Fruit fly (Drosophila melanogaster) whole organism, larva: Measurements from ENCODE around the gene Ugt36F1.

Source experiments
- noc ChIP-seq: fragments of 200-800 bp; sonication (Bioruptor generic); optimal IDR thresholded peaks from 3 replicates; lab custom pipeline; 2019; ENCODE audit warnings: missing biosample characterization, mild to moderate bottlenecking, missing genetic modification characterization, moderate library complexity

Ugt36F1 gene

dm6 chr2L:18819044-18819443 is at the start of gene Ugt36F1:
Ugt36F1 (plus strand) TSS chr2L:18819344.
- no peak for TF ChIP-seq noc (tag; lab: Kevin White, UChicago)

dm6 chr2L:18775274-18775673 is 43.9 kb upstream of the Ugt36F1 start:
- no peak for TF ChIP-seq noc (tag; lab: Kevin White, UChicago)

dm6 chr2L:18776559-18776958 is 42.6 kb upstream of the Ugt36F1 start:
- TF ChIP-seq noc (tag; lab: Kevin White, UChicago) = no peak

dm6 chr2L:18777442-18777841 is 41.7 kb upstream of the Ugt36F1 start:
- no peak for TF ChIP-seq noc (tag; lab: Kevin White, UChicago)

- TF ChIP-seq noc (tag; lab: Kevin White, UChicago) = no peak
These were observed 38.1 kb upstream of the Ugt36F1 start for dm6 chr2L:18780911-18781545.

- TF ChIP-seq noc (tag; lab: Kevin White, UChicago) = no peak
These were observed 36.8 kb upstream of the Ugt36F1 start for dm6 chr2L:18782212-18782825.

- TF ChIP-seq noc (tag; lab: Kevin White, UChicago) = no peak
These were observed 36.2 kb upstream of the Ugt36F1 start for dm6 chr2L:18782936-18783335.

dm6 chr2L:18783357-18784040 is 35.6 kb upstream of the Ugt36F1 start:
- TF ChIP-seq noc (tag; lab: Kevin White, UChicago) = no peak

dm6 chr2L:18785026-18785600 is 34.0 kb upstream of the Ugt36F1 start:
- TF ChIP-seq noc (tag; lab: Kevin White, UChicago) = no peak

dm6 chr2L:18787415-18787989 is 31.6 kb upstream of the Ugt36F1 start:
- peak; percentile 30 for TF ChIP-seq noc (tag; lab: Kevin White, UChicago)

dm6 chr2L:18788953-18789352 is 30.2 kb upstream of the Ugt36F1 start:
- TF ChIP-seq noc (tag; lab: Kevin White, UChicago) = no peak

dm6 chr2L:18789773-18790385 is 29.3 kb upstream of the Ugt36F1 start:
- peak; percentile 87 for TF ChIP-seq noc (tag; lab: Kevin White, UChicago)

- TF ChIP-seq noc (tag; lab: Kevin White, UChicago) = no peak
These were observed 26.3 kb upstream of the Ugt36F1 start, which contains the start of gene ham for dm6 chr2L:18792806-18793205. ham (minus strand) TSS chr2L:18792906.

dm6 chr2L:18793243-18793642 is 25.9 kb upstream of the Ugt36F1 start:
- no peak for TF ChIP-seq noc (tag; lab: Kevin White, UChicago)

- peak; percentile 1 for TF ChIP-seq noc (tag; lab: Kevin White, UChicago)
These were observed 23.2 kb upstream of the Ugt36F1 start for dm6 chr2L:18795917-18796402.
